Fruit fly (Drosophila melanogaster): Measurements from ENCODE around the gene CG18135.

Gene CG18135

dm6 chr3L:19035163-19035900 lies 37.2 kb upstream of the CG18135 start:
- TF ChIP-seq Myc (optimal IDR thresholded peaks at IDR 0.05) (no peak), insv (optimal IDR thresholded peaks at IDR 0.05) (no peak), Sin3A (optimal IDR thresholded peaks at IDR 0.05) (no peak), h (optimal IDR thresholded peaks at IDR 0.05) (no peak), psq (optimal IDR thresholded peaks at IDR 0.05) (no peak)

dm6 chr3L:19033154-19033811 lies 35.2 kb upstream of the CG18135 start:
- no peak for TF ChIP-seq insv (optimal IDR thresholded peaks at IDR 0.05)
- no peak for TF ChIP-seq Myc (optimal IDR thresholded peaks at IDR 0.05)
- no peak for TF ChIP-seq psq (optimal IDR thresholded peaks at IDR 0.05)
- no peak for TF ChIP-seq h (optimal IDR thresholded peaks at IDR 0.05)
- no peak for TF ChIP-seq ttk (optimal IDR thresholded peaks at IDR 0.05)
- no peak for TF ChIP-seq Sin3A (optimal IDR thresholded peaks at IDR 0.05)

dm6 chr3L:19032676-19033075 lies 34.6 kb upstream of the CG18135 start:
- no peak for TF ChIP-seq h (optimal IDR thresholded peaks at IDR 0.05)

- TF ChIP-seq ttk (optimal IDR thresholded peaks at IDR 0.05), result no peak
- TF ChIP-seq Myc (optimal IDR thresholded peaks at IDR 0.05), result no peak
- no peak for TF ChIP-seq h (optimal IDR thresholded peaks at IDR 0.05)
- TF ChIP-seq Sin3A (optimal IDR thresholded peaks at IDR 0.05), result no peak
- no peak for TF ChIP-seq psq (optimal IDR thresholded peaks at IDR 0.05)
- no peak for TF ChIP-seq insv (optimal IDR thresholded peaks at IDR 0.05)
Measured at dm6 chr3L:19031858-19032257, 33.8 kb upstream of the CG18135 start.

dm6 chr3L:19027172-19027571 lies 29.1 kb upstream of the CG18135 start:
- TF ChIP-seq insv (optimal IDR thresholded peaks at IDR 0.05) (no peak), Sin3A (optimal IDR thresholded peaks at IDR 0.05) (no peak)

- TF ChIP-seq Myc (optimal IDR thresholded peaks at IDR 0.05) (no peak), insv (optimal IDR thresholded peaks at IDR 0.05) (no peak), Sin3A (optimal IDR thresholded peaks at IDR 0.05) (no peak), psq (optimal IDR thresholded peaks at IDR 0.05) (no peak), h (optimal IDR thresholded peaks at IDR 0.05) (no peak), ttk (optimal IDR thresholded peaks at IDR 0.05) (no peak)
Measured at dm6 chr3L:19024800-19025199, 26.7 kb upstream of the CG18135 start.

dm6 chr3L:19021701-19022100 lies 23.6 kb upstream of the CG18135 start:
- no peak for TF ChIP-seq insv (optimal IDR thresholded peaks at IDR 0.05)
- no peak for TF ChIP-seq psq (optimal IDR thresholded peaks at IDR 0.05)
- TF ChIP-seq h (optimal IDR thresholded peaks at IDR 0.05), result no peak
- no peak for TF ChIP-seq ttk (optimal IDR thresholded peaks at IDR 0.05)
- no peak for TF ChIP-seq Sin3A (optimal IDR thresholded peaks at IDR 0.05)
- TF ChIP-seq Myc (optimal IDR thresholded peaks at IDR 0.05), result no peak

- TF ChIP-seq Myc (optimal IDR thresholded peaks at IDR 0.05), result no peak
- TF ChIP-seq h (optimal IDR thresholded peaks at IDR 0.05), result no peak
- no peak for TF ChIP-seq Sin3A (optimal IDR thresholded peaks at IDR 0.05)
- no peak for TF ChIP-seq insv (optimal IDR thresholded peaks at IDR 0.05)
- TF ChIP-seq psq (optimal IDR thresholded peaks at IDR 0.05), result no peak
- TF ChIP-seq ttk (optimal IDR thresholded peaks at IDR 0.05), result no peak
Measured at dm6 chr3L:19020467-19020866, 22.4 kb upstream of the CG18135 start.

- TF ChIP-seq psq (optimal IDR thresholded peaks at IDR 0.05) (no peak), insv (optimal IDR thresholded peaks at IDR 0.05) (no peak), Sin3A (optimal IDR thresholded peaks at IDR 0.05) (no peak), h (optimal IDR thresholded peaks at IDR 0.05) (no peak), ttk (optimal IDR thresholded peaks at IDR 0.05) (no peak), Myc (optimal IDR thresholded peaks at IDR 0.05) (no peak)
Measured at dm6 chr3L:19019308-19019749, 21.2 kb upstream of the CG18135 start.

dm6 chr3L:19018440-19018839 lies 20.4 kb upstream of the CG18135 start:
- TF ChIP-seq insv (optimal IDR thresholded peaks at IDR 0.05), result no peak
- TF ChIP-seq ttk (optimal IDR thresholded peaks at IDR 0.05), result no peak
- TF ChIP-seq h (optimal IDR thresholded peaks at IDR 0.05), result no peak
- no peak for TF ChIP-seq psq (optimal IDR thresholded peaks at IDR 0.05)
- TF ChIP-seq Myc (optimal IDR thresholded peaks at IDR 0.05), result no peak
- TF ChIP-seq Sin3A (optimal IDR thresholded peaks at IDR 0.05), result no peak

- no peak for TF ChIP-seq Myc (optimal IDR thresholded peaks at IDR 0.05)
- TF ChIP-seq psq (optimal IDR thresholded peaks at IDR 0.05), result no peak
- no peak for TF ChIP-seq Sin3A (optimal IDR thresholded peaks at IDR 0.05)
- no peak for TF ChIP-seq ttk (optimal IDR thresholded peaks at IDR 0.05)
- no peak for TF ChIP-seq h (optimal IDR thresholded peaks at IDR 0.05)
- TF ChIP-seq insv (optimal IDR thresholded peaks at IDR 0.05), result no peak
Measured at dm6 chr3L:19016805-19017161, 18.7 kb upstream of the CG18135 start.

dm6 chr3L:19016133-19016804 lies 18.2 kb upstream of the CG18135 start:
- TF ChIP-seq insv (optimal IDR thresholded peaks at IDR 0.05) (no peak), Sin3A (optimal IDR thresholded peaks at IDR 0.05) (no peak), psq (optimal IDR thresholded peaks at IDR 0.05) (no peak), Myc (optimal IDR thresholded peaks at IDR 0.05) (no peak), h (optimal IDR thresholded peaks at IDR 0.05) (no peak), ttk (optimal IDR thresholded peaks at IDR 0.05) (no peak)
